Worm (Caenorhabditis elegans): ENCODE measurements around the gene nhr-185.

The nhr-185 gene

DNA sequence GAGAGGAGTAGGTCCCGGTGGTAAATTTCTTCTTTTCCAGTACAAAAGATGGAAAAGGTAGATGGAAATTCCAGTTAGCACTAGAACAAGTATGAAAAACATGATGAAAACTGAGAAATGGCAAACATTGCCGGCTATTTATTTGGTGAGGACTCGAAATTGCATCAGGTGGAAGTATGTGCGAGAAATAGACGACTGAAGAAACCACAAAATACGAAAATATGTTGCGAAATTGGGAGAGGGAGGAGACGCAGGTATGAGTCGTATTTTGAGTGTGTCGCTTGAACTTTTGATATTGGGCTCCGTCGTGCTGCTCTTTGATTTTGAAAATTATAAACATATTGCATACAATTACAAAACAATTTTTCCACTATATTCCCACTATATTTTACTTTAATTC is 43.8 kb downstream of the nhr-185 start, which contains the start of gene cyp-33C8 (continued):
- TF ChIP-seq aly-2 (tag; optimal IDR thresholded peaks at IDR 0.05) = no peak
- TF ChIP-seq zip-2 (tag; optimal IDR thresholded peaks at IDR 0.05) = no peak
- no peak for TF ChIP-seq F26F4.8 (GFP tag; conservative IDR thresholded peaks at IDR 0.05)
- no peak for TF ChIP-seq mxl-3 (GFP tag; optimal IDR thresholded peaks at IDR 0.05)
- TF ChIP-seq nhr-237 (tag; optimal IDR thresholded peaks at IDR 0.05) = no peak
- TF ChIP-seq madf-9 (GFP tag; conservative IDR thresholded peaks at IDR 0.05) = no peak
- TF ChIP-seq lin-38 (GFP tag; IDR thresholded peaks at IDR 0.05) = no peak
- TF ChIP-seq nhr-25 (tag; optimal IDR thresholded peaks at IDR 0.05; ENCODE audit: borderline replicate concordance, insufficient read depth) = no peak
- no peak for TF ChIP-seq nhr-48 (tag; optimal IDR thresholded peaks at IDR 0.05)
- TF ChIP-seq T20F7.1 (GFP tag; optimal IDR thresholded peaks at IDR 0.05) = no peak
- TF ChIP-seq lin-29 (GFP tag; IDR thresholded peaks at IDR 0.05) = no peak
- TF ChIP-seq zag-1 (tag; optimal IDR thresholded peaks at IDR 0.05) = no peak
- no peak for TF ChIP-seq egl-43 (GFP tag; IDR thresholded peaks at IDR 0.05)
- TF ChIP-seq pha-4 (GFP tag; IDR thresholded peaks at IDR 0.05) = no peak
- peak; percentile 6 for TF ChIP-seq pha-4 (tag; optimal IDR thresholded peaks at IDR 0.05)
- TF ChIP-seq ceh-82 (tag; optimal IDR thresholded peaks at IDR 0.05) = no peak
- TF ChIP-seq lim-7 (GFP tag; IDR thresholded peaks at IDR 0.05) = no peak
- peak; percentile 8 for TF ChIP-seq pqm-1 (tag; optimal IDR thresholded peaks at IDR 0.05)
- no peak for TF ChIP-seq gei-8 (GFP tag; optimal IDR thresholded peaks at IDR 0.05)
- TF ChIP-seq php-3 (GFP tag; IDR thresholded peaks at IDR 0.05) = no peak
- TF ChIP-seq zfp-3 (GFP tag; conservative IDR thresholded peaks at IDR 0.05) = no peak
- TF ChIP-seq arid-1 (GFP tag; conservative IDR thresholded peaks at IDR 0.05) = no peak
- TF ChIP-seq nhr-11 (tag; optimal IDR thresholded peaks at IDR 0.05) = peak; percentile 63
- TF ChIP-seq mdt-29 (GFP tag; IDR thresholded peaks at IDR 0.05) = no peak
- no peak for TF ChIP-seq tra-1 (GFP tag; IDR thresholded peaks at IDR 0.05)
- no peak for TF ChIP-seq rbr-2 (tag; optimal IDR thresholded peaks at IDR 0.05)
- no peak for TF ChIP-seq fkh-10 (GFP tag; optimal IDR thresholded peaks at IDR 0.05)
- TF ChIP-seq F37D6.2 (tag; optimal IDR thresholded peaks at IDR 0.05) = no peak
- TF ChIP-seq sdz-12 (GFP tag; optimal IDR thresholded peaks at IDR 0.05) = no peak
- TF ChIP-seq ceh-62 (tag; optimal IDR thresholded peaks at IDR 0.05) = no peak
- TF ChIP-seq ama-1 (optimal IDR thresholded peaks at IDR 0.05) = no peak
- no peak for TF ChIP-seq mdl-1 (tag; optimal IDR thresholded peaks at IDR 0.05)
- no peak for TF ChIP-seq ceh-44 (GFP tag; IDR thresholded peaks at IDR 0.05)

DNA sequence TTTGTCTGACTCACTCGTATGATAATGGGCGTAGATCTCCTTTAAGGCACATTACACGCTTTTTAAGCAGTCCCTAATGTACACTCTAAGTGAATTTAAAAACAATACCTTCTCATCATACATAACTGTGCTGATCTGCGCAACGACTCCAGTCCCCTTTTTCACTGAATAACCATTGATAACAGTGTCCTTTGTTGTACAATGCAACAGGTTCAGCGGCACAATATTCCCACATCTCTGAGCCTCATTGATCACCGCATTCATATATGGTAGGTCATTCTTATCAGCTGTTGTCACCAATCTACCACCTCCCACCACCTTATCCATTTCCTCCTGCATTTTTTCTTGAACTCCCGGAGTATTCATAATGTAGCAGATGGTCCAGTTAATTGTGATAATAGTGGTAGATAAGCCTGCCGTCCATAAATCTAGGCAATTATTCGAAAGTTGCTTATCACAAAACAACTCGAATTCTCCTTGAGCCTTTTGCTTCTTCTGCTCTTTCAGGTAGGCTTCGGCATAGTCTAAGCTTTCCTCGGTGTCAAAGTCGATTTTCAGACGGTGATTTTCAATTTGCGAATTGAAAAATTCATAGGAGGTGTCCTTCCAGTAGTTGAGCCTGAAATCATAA is 45.3 kb downstream of the nhr-185 start:
- no peak for TF ChIP-seq lsy-2 (tag; optimal IDR thresholded peaks at IDR 0.05)
- no peak for TF ChIP-seq attf-4 (tag; optimal IDR thresholded peaks at IDR 0.05)
- no peak for TF ChIP-seq nhr-25 (tag; optimal IDR thresholded peaks at IDR 0.05; ENCODE audit: borderline replicate concordance, insufficient read depth)
- TF ChIP-seq aha-1 (tag) = peak; percentile 66
- no peak for TF ChIP-seq ztf-7 (tag; optimal IDR thresholded peaks at IDR 0.05)
- no peak for TF ChIP-seq aly-2 (tag; optimal IDR thresholded peaks at IDR 0.05)
- TF ChIP-seq unc-62 (GFP tag; optimal IDR thresholded peaks at IDR 0.05 in 1 of 2) = peak in 1 of 2 experiments; percentile 92
- TF ChIP-seq unc-62 (tag; optimal IDR thresholded peaks at IDR 0.05) = no peak

DNA sequence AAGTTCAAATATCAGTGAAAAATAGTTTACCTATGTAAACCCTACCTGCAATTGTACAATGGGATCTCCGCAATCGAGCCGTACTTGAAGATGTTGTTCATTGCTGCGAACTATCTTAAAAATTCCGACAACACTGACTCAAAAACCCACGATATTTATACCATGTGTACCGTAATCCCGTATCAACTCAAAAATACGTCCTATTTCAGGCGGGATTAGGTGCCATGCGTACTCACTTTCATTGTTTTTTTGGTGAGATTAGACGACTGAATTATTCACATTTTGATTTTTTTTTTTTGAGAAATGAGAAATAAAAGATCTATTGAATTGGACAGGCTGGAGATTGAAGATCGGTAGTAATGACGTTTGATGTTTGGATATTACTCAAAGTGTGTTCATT is 46.8 kb downstream of the nhr-185 start, which contains the start of gene srt-30:
Gene srt-30, minus strand, starts transcription at position 101 of the 400 bp plus-strand sequence.
- TF ChIP-seq nhr-11 (tag; optimal IDR thresholded peaks at IDR 0.05) (no peak), mes-2 (tag; optimal IDR thresholded peaks at IDR 0.05; ENCODE audit: poor library complexity, severe bottlenecking) (no peak), lir-3 (tag; optimal IDR thresholded peaks at IDR 0.05) (no peak), rbr-2 (tag; optimal IDR thresholded peaks at IDR 0.05) (no peak), F37D6.2 (tag; optimal IDR thresholded peaks at IDR 0.05) (no peak), lin-29 (GFP tag; IDR thresholded peaks at IDR 0.05) (no peak), zag-1 (tag; optimal IDR thresholded peaks at IDR 0.05) (no peak), lim-7 (GFP tag; IDR thresholded peaks at IDR 0.05) (no peak), dmd-8 (GFP tag; IDR thresholded peaks at IDR 0.05) (no peak), ZK337.2 (GFP tag; IDR thresholded peaks at IDR 0.05) (no peak), vab-7 (GFP tag; IDR thresholded peaks at IDR 0.05) (no peak), nhr-28 (tag; optimal IDR thresholded peaks at IDR 0.05) (no peak), nhr-41 (GFP tag; IDR thresholded peaks at IDR 0.05) (no peak), Y105C5A.15 (GFP tag; IDR thresholded peaks at IDR 0.05) (no peak), nhr-77 (tag; optimal IDR thresholded peaks at IDR 0.05) (no peak), cey-2 (tag; optimal IDR thresholded peaks at IDR 0.05; ENCODE audit: borderline replicate concordance, insufficient read depth) (no peak), D1046.2 (GFP tag; IDR thresholded peaks at IDR 0.05) (no peak), F26F4.8 (GFP tag; conservative IDR thresholded peaks at IDR 0.05) (no peak)
